Worm (Caenorhabditis elegans): ENCODE data around the gene Y97E10AR.3.

- TF ChIP-seq aly-1 (tag; optimal IDR thresholded peaks at IDR 0.05): no peak
- no peak for TF ChIP-seq ama-1 (optimal IDR thresholded peaks at IDR 0.05)
These were observed 11.6 kb upstream of the Y97E10AR.3 start for ce11 chrV:8018919-8019318.
